Worm (Caenorhabditis elegans) whole organism, mixed stage, embryonic: ENCODE data around the gene C16C8.26.

Source experiments
- M03D4.4 ChIP-seq: sonication (generic microtip); optimal IDR thresholded peaks from 2 replicates; lab custom pipeline; 2017; ENCODE audit warnings: mild to moderate bottlenecking, missing genetic modification characterization, missing compliant biosample characterization
- bed-3 ChIP-seq: fragments of 200-800 bp; sonication (Bioruptor generic); optimal IDR thresholded peaks from 3 replicates; lab custom pipeline; 2018; ENCODE audit warnings: mild to moderate bottlenecking, missing genetic modification characterization, moderate library complexity, missing compliant biosample characterization
- blmp-1 ChIP-seq: fragments of 150-350 bp; optimal IDR thresholded peaks from 2 replicates; lab custom pipeline; 2014; ENCODE audit warnings: missing biosample characterization, missing genetic modification characterization
- ceh-39 ChIP-seq: fragments of 150-350 bp; optimal IDR thresholded peaks from 2 replicates; lab custom pipeline; 2014; ENCODE audit warnings: missing biosample characterization, missing genetic modification characterization
- ceh-43 ChIP-seq: fragments of 200-800 bp; sonication (Bioruptor generic); optimal IDR thresholded peaks from 2 replicates; lab custom pipeline; 2018; ENCODE audit warnings: mild to moderate bottlenecking, missing genetic modification characterization, moderate library complexity, missing compliant biosample characterization
- ceh-83 ChIP-seq: fragments of 200-800 bp; sonication (Bioruptor generic); optimal IDR thresholded peaks from 2 replicates; lab custom pipeline; 2018; ENCODE audit warnings: mild to moderate bottlenecking, missing genetic modification characterization, missing compliant biosample characterization
- ces-1 ChIP-seq: fragments of 150-350 bp; optimal IDR thresholded peaks from 2 replicates; lab custom pipeline; 2014; ENCODE audit warnings: missing biosample characterization, missing genetic modification reagents, missing genetic modification characterization
- cnd-1 ChIP-seq: fragments of 200-800 bp; sonication (Bioruptor generic); optimal IDR thresholded peaks from 2 replicates; lab custom pipeline; 2018; ENCODE audit warnings: mild to moderate bottlenecking, missing genetic modification characterization, missing compliant biosample characterization
- drap-1 ChIP-seq: fragments of 200-800 bp; sonication (Bioruptor generic); optimal IDR thresholded peaks from 3 replicates; lab custom pipeline; 2018; ENCODE audit warnings: mild to moderate bottlenecking, missing genetic modification characterization, missing compliant biosample characterization
- elt-1 ChIP-seq: sonication (generic microtip); optimal IDR thresholded peaks from 2 replicates; lab custom pipeline; 2017; ENCODE audit warnings: missing genetic modification characterization, mild to moderate bottlenecking, missing compliant biosample characterization, antibody characterized with exemption, moderate library complexity, borderline replicate concordance; ENCODE audit not compliant: insufficient read depth
- elt-3 ChIP-seq: fragments of 150-350 bp; optimal IDR thresholded peaks from 2 replicates; lab custom pipeline; 2014; ENCODE audit warnings: missing biosample characterization, missing genetic modification characterization
- flh-1 ChIP-seq: fragments of 200-800 bp; sonication (Bioruptor generic); optimal IDR thresholded peaks from 2 replicates; lab custom pipeline; 2018; ENCODE audit warnings: mild to moderate bottlenecking, missing genetic modification characterization, moderate library complexity, missing compliant biosample characterization
- ham-2 ChIP-seq: fragments of 200-800 bp; sonication (Bioruptor generic); optimal IDR thresholded peaks from 2 replicates; lab custom pipeline; 2018; ENCODE audit warnings: mild to moderate bottlenecking, missing genetic modification characterization, missing compliant biosample characterization
- hlh-1 ChIP-seq: fragments of 150-350 bp; optimal IDR thresholded peaks from 2 replicates; lab custom pipeline; 2014; ENCODE audit warnings: missing biosample characterization, missing genetic modification reagents, missing genetic modification characterization
- lin-13 ChIP-seq: fragments of 150-350 bp; optimal IDR thresholded peaks from 2 replicates; lab custom pipeline; 2014; ENCODE audit warnings: missing biosample characterization, missing genetic modification characterization
- lin-32 ChIP-seq: fragments of 200-800 bp; sonication (Bioruptor generic); optimal IDR thresholded peaks from 2 replicates; lab custom pipeline; 2018; ENCODE audit warnings: mild to moderate bottlenecking, missing genetic modification characterization, missing compliant biosample characterization
- lsy-2 ChIP-seq: fragments of 150-350 bp; optimal IDR thresholded peaks from 2 replicates; lab custom pipeline; 2014; ENCODE audit warnings: missing biosample characterization, missing genetic modification characterization
- mab-5 ChIP-seq: fragments of 150-350 bp; optimal IDR thresholded peaks from 2 replicates; lab custom pipeline; 2014; ENCODE audit warnings: missing biosample characterization, missing genetic modification characterization
- mls-2 ChIP-seq: sonication (generic microtip); optimal IDR thresholded peaks from 2 replicates; lab custom pipeline; 2016; ENCODE audit warnings: mild to moderate bottlenecking, missing genetic modification characterization, moderate library complexity, missing compliant biosample characterization
- nhr-12 ChIP-seq: fragments of 150-350 bp; optimal IDR thresholded peaks from 2 replicates; lab custom pipeline; 2014; ENCODE audit warnings: missing biosample characterization, missing genetic modification characterization
- nhr-2 ChIP-seq: fragments of 150-350 bp; optimal IDR thresholded peaks from 2 replicates; lab custom pipeline; 2014; ENCODE audit warnings: missing biosample characterization, missing genetic modification characterization
- nhr-237 ChIP-seq: fragments of 150-350 bp; optimal IDR thresholded peaks from 2 replicates; lab custom pipeline; 2014; ENCODE audit warnings: missing biosample characterization, missing genetic modification characterization
- nhr-28 ChIP-seq: fragments of 150-350 bp; optimal IDR thresholded peaks from 2 replicates; lab custom pipeline; 2014; ENCODE audit warnings: missing biosample characterization, missing genetic modification characterization
- nhr-76 ChIP-seq: sonication (generic microtip); optimal IDR thresholded peaks from 2 replicates; lab custom pipeline; 2017; ENCODE audit warnings: missing biosample characterization, missing genetic modification characterization
- pha-4 ChIP-seq: fragments of 150-350 bp; optimal IDR thresholded peaks from 2 replicates; lab custom pipeline; 2018; ENCODE audit warnings: missing biosample characterization, missing genetic modification reagents, missing genetic modification characterization
- sem-2 ChIP-seq: fragments of 200-800 bp; sonication (Bioruptor generic); optimal IDR thresholded peaks from 2 replicates; lab custom pipeline; 2018; ENCODE audit warnings: mild to moderate bottlenecking, missing genetic modification characterization, missing compliant biosample characterization
- snpc-4 ChIP-seq: fragments of 150-350 bp; optimal IDR thresholded peaks from 2 replicates; lab custom pipeline; 2014; ENCODE audit warnings: missing biosample characterization, missing genetic modification characterization
- sptf-1 ChIP-seq: sonication (generic microtip); optimal IDR thresholded peaks from 2 replicates; lab custom pipeline; 2017; ENCODE audit warnings: mild to moderate bottlenecking, missing genetic modification characterization, moderate library complexity, missing compliant biosample characterization
- tbx-8 ChIP-seq: fragments of 200-800 bp; sonication (Bioruptor generic); optimal IDR thresholded peaks from 2 replicates; lab custom pipeline; 2018; ENCODE audit warnings: mild to moderate bottlenecking, missing genetic modification characterization, moderate library complexity, missing compliant biosample characterization
- unc-120 ChIP-seq: sonication (generic microtip); optimal IDR thresholded peaks from 2 replicates; lab custom pipeline; 2017; ENCODE audit warnings: missing genetic modification characterization, missing compliant biosample characterization; ENCODE audit not compliant: poor library complexity, severe bottlenecking
- unc-39 ChIP-seq: fragments of 150-350 bp; optimal IDR thresholded peaks from 2 replicates; lab custom pipeline; 2014; ENCODE audit warnings: missing biosample characterization, missing genetic modification characterization
- unc-62 ChIP-seq: fragments of 150-350 bp; optimal IDR thresholded peaks from 2 replicates; lab custom pipeline; 2014; ENCODE audit warnings: missing biosample characterization, missing genetic modification reagents, missing genetic modification characterization
- zip-8 ChIP-seq: fragments of 150-350 bp; optimal IDR thresholded peaks from 2 replicates; lab custom pipeline; 2014; ENCODE audit warnings: missing biosample characterization, missing genetic modification characterization
- ztf-11 ChIP-seq: fragments of 150-350 bp; optimal IDR thresholded peaks from 2 replicates; lab custom pipeline; 2014; ENCODE audit warnings: missing biosample characterization, missing genetic modification characterization

Gene C16C8.26

DNA sequence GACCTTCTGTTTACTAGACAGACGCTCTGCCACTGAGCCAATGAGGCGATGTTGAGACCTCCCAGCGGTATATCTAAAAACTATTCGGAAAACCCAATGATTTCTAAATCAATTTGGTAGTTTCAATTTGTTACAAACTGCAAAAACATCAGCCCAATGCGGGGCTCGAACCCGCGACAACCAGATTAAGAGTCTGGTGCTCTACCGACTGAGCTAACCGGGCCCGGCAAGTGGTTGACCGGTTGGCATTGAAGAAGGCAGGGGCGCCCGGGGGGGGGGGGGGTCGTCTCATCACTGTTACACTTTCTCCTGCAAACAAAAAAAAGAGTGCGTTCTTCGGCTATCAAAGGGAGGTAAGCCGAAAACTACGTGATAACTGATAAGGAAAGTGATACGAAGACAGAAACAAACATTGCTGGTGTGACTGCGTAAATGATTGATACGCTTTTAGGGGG is 18.8 kb downstream of the C16C8.26 start:
- peak; percentile 33 for TF ChIP-seq bed-3
- TF ChIP-seq lin-13 (tag; lab: Kevin White, UChicago), result no peak
- no peak for TF ChIP-seq ceh-39 (tag; lab: Kevin White, UChicago)
- no peak for TF ChIP-seq zip-8 (tag; lab: Kevin White, UChicago)
- TF ChIP-seq blmp-1, result no peak
- no peak for TF ChIP-seq elt-1 (tag; lab: Kevin White, UChicago)
- no peak for TF ChIP-seq ces-1 (GFP tag; lab: Kevin White, UChicago)
- no peak for TF ChIP-seq elt-3 (tag; lab: Kevin White, UChicago)
- TF ChIP-seq drap-1, result peak; percentile 68
- TF ChIP-seq nhr-76, result no peak
- peak; percentile 76 for TF ChIP-seq M03D4.4 (tag; lab: Kevin White, UChicago)
- peak; percentile 68 for TF ChIP-seq ham-2 (GFP tag; lab: Kevin White, UChicago)
- peak; percentile 65 for TF ChIP-seq lin-32 (GFP tag; lab: Kevin White, UChicago)
- TF ChIP-seq nhr-12 (tag; lab: Kevin White, UChicago), result no peak
- no peak for TF ChIP-seq nhr-2 (tag; lab: Kevin White, UChicago)
- TF ChIP-seq flh-1 (GFP tag; lab: Kevin White, UChicago), result peak; percentile 24
- TF ChIP-seq pha-4 (tag; lab: Kevin White, UChicago), result no peak
- no peak for TF ChIP-seq tbx-8
- no peak for TF ChIP-seq nhr-28 (tag; lab: Kevin White, UChicago)
- no peak for TF ChIP-seq mab-5 (tag; lab: Kevin White, UChicago)
- peak; percentile 88 for TF ChIP-seq ceh-83
- TF ChIP-seq sptf-1 (tag; lab: Kevin White, UChicago), result peak; percentile 71
- TF ChIP-seq sem-2 (GFP tag; lab: Kevin White, UChicago), result peak; percentile 55
- TF ChIP-seq ceh-43 (GFP tag; lab: Kevin White, UChicago), result no peak
- no peak for TF ChIP-seq snpc-4 (tag; lab: Kevin White, UChicago)
- TF ChIP-seq ztf-11 (tag; lab: Kevin White, UChicago), result no peak
- TF ChIP-seq unc-120 (tag; lab: Kevin White, UChicago), result peak; percentile 37
- TF ChIP-seq hlh-1 (tag; lab: Kevin White, UChicago), result no peak
- peak; percentile 64 for TF ChIP-seq mls-2 (tag; lab: Kevin White, UChicago)
- no peak for TF ChIP-seq nhr-237 (tag; lab: Kevin White, UChicago)
- no peak for TF ChIP-seq unc-39 (tag; lab: Kevin White, UChicago)
- no peak for TF ChIP-seq unc-62
- TF ChIP-seq lsy-2 (tag; lab: Kevin White, UChicago), result no peak
- TF ChIP-seq cnd-1 (tag; lab: Kevin White, UChicago), result peak; percentile 66

DNA sequence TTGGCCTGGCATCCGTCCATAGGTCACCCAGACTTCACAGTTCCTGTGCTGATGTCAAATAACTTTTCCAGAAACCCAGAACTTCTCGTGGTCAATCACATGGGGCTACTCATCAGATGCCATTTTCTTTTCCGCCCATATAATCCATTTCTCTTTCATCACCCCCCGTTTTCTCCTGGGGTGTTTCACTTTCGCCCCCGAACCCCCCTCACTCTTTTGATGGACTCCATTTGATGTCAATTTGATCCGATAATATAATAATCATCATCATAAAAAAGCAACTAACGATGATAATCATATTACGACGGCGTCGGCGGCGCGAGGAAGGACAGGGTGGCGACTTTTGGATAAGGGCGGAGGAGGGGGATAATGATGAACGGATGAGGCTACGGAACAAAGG is 19.8 kb downstream of the C16C8.26 start:
- TF ChIP-seq blmp-1, result peak; percentile 90
- no peak for TF ChIP-seq sem-2 (GFP tag; lab: Kevin White, UChicago)
- no peak for TF ChIP-seq nhr-76
- TF ChIP-seq, all 35 proteins: peak for 1

DNA sequence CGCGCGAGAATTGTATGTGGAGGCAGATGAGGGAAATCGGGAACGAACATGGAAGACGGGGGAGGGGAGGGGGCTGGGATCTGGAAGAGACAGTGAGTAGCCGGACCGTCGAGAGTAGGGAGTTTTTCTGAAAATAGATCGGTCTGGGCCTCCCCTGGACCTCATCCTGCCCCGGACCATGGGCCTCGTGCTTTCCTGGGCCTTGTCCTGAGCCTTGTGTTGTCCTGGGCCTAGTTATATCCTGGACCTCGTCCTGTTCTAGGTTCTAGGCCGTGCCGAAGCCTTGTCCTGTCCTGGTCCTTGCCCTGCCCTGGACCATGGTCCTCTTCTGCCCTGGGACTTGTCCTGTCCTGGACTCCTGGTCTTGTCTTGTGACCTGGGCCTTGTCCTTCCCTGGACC is 20.7 kb downstream of the C16C8.26 start:
- TF ChIP-seq nhr-76, result no peak
- TF ChIP-seq ceh-83, result peak; percentile 33

DNA sequence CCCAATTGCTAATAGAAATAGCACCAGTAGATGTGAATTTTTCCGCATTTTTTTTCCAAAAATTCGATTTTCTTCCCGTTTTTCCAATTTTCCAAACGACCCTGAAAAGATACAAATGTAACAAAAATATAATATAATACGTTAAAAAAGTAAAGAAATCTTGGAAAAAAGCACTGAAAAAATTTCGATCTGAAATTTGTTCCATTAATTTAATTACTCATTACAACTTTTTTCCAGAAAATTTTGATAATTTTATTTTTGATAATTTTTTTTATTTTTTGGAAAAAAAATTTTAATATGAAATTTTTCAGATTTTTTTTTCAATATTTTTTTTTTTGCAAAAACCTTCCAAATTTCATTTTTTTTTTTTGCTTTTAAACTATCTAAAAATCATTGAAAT is 21.7 kb downstream of the C16C8.26 start, which contains the start of gene skpo-2:
Gene skpo-2 (minus strand): TSS at position 101 of the 400 bp plus-strand sequence.
- TF ChIP-seq sptf-1 (tag; lab: Kevin White, UChicago) (no peak), drap-1 (no peak), elt-1 (tag; lab: Kevin White, UChicago) (no peak), bed-3 (no peak), ceh-83 (no peak), elt-3 (tag; lab: Kevin White, UChicago) (no peak), ceh-43 (GFP tag; lab: Kevin White, UChicago) (no peak), ztf-11 (tag; lab: Kevin White, UChicago) (no peak), flh-1 (GFP tag; lab: Kevin White, UChicago) (no peak), ceh-39 (tag; lab: Kevin White, UChicago) (no peak), mls-2 (tag; lab: Kevin White, UChicago) (no peak), blmp-1 (no peak)
